Worm (Caenorhabditis elegans) whole organism, L4/young adult: ENCODE measurements around the gene nduf-2.2.

Experiments used
- W03F9.2 ChIP-seq: fragments of 150-350 bp; optimal IDR thresholded peaks from 2 replicates; lab custom pipeline; 2014; ENCODE audit warnings: missing biosample characterization, missing genetic modification characterization
- dao-5 ChIP-seq: sonication (generic microtip); optimal IDR thresholded peaks from 2 replicates; lab custom pipeline; 2016; ENCODE audit warnings: missing genotype, missing genetic modification characterization, moderate library complexity, missing compliant biosample characterization

DNA sequence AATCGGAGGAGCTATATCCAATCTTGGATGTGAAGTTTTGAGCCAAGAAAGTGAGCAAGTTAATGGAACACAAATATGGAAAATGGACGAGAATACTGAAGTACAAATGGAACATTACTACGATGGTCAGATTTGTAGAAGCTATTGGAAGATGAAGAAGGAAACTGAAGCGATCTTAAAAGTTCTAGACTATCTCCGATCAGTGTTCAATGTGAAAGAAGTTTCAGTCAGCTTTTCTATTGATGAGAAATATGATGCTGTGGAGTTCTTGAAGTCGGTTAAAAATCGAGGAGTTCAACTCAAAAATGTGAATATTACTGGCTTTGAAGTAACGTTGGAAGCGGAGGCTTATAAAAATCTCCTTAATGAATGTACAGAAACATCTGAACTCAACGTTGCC, 34.1 kb downstream of the nduf-2.2 start:
- TF ChIP-seq dao-5 (tag; lab: Kevin White, UChicago): no peak
- TF ChIP-seq W03F9.2 (tag; lab: Kevin White, UChicago): no peak
